Fruit fly (Drosophila melanogaster) whole organism: ENCODE results near the gene Polr2B.

ENCODE experiments used
- CG8478 ChIP-seq: fragments of >200 bp; optimal IDR thresholded peaks from 2 replicates; lab custom pipeline; 2018; ENCODE audit warnings: inconsistent platforms
- Dll ChIP-seq: fragments of >200 bp; optimal IDR thresholded peaks from 2 replicates; lab custom pipeline; 2017
- EcR ChIP-seq, 2 experiments: fragments of >200 bp; optimal IDR thresholded peaks; 2 replicates each; lab custom pipeline; 2017; ENCODE audit warnings: missing biosample characterization in 2 of 2, missing genetic modification characterization in 2 of 2, missing genetic modification reagents in 2 of 2
- pan ChIP-seq: fragments of >200 bp; optimal IDR thresholded peaks from 2 replicates; lab custom pipeline; 2017
- psq ChIP-seq: fragments of >200 bp; optimal IDR thresholded peaks from 2 replicates; lab custom pipeline; 2017
- usp ChIP-seq: fragments of >200 bp; optimal IDR thresholded peaks from 2 replicates; lab custom pipeline; 2017; ENCODE audit warnings: missing biosample characterization, missing genetic modification characterization, mixed read lengths

Gene Polr2B

DNA sequence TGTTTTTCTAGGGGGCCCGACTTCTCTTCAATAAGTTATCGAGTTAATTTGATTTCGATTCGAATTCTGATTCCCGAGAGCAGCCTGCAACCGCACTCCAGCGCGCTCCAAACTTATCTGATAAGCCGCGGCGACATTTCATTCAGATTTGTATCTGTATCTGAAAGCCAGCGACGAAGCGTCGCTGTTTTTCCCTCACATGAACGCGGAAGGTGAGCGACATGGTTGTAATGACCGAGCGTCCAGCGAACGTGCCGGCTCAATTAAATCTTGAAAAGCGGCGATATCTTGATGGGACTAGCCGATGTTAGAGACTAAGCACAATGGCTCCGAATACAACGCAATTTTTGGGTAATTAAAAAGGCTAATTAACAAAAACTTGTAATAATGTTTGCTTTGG lies 22.6 kb upstream of the Polr2B start, which contains the start of gene PK1-R:
TSS of gene PK1-R (minus strand) at position 101 of the 400 bp plus-strand sequence.
- no peak for TF ChIP-seq pan (lab: Kevin White, UChicago)
- no peak for TF ChIP-seq psq
- TF ChIP-seq CG8478 (lab: Kevin White, UChicago) = no peak
- TF ChIP-seq usp = no peak
- no peak for TF ChIP-seq EcR (GFP tag; optimal IDR thresholded peaks at IDR 0.05; lab: Kevin White, UChicago)
- TF ChIP-seq Dll = no peak

DNA sequence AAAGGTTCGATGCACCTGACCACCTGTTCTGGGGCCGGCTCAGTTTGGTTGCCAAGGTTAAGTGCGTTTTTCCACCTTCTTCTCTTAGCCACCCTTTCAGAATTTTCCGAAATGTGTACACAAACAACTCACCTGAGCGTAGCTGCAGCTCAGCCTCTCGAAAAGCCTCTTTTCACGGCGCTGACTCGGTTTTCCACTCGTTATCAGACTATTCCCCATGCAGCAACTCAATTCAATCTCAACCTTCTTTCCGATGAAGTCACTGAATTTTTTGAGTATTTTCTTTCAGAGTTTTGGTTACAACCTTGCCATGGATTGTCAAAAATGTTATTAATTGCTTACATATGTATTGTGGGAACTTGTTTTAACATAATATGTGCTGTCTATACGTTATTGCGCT lies 18.0 kb upstream of the Polr2B start:
- TF ChIP-seq usp (no peak), CG8478 (lab: Kevin White, UChicago) (no peak), Dll (no peak), psq (no peak), pan (lab: Kevin White, UChicago) (no peak), EcR (GFP tag; optimal IDR thresholded peaks at IDR 0.05; lab: Kevin White, UChicago) (no peak)

DNA sequence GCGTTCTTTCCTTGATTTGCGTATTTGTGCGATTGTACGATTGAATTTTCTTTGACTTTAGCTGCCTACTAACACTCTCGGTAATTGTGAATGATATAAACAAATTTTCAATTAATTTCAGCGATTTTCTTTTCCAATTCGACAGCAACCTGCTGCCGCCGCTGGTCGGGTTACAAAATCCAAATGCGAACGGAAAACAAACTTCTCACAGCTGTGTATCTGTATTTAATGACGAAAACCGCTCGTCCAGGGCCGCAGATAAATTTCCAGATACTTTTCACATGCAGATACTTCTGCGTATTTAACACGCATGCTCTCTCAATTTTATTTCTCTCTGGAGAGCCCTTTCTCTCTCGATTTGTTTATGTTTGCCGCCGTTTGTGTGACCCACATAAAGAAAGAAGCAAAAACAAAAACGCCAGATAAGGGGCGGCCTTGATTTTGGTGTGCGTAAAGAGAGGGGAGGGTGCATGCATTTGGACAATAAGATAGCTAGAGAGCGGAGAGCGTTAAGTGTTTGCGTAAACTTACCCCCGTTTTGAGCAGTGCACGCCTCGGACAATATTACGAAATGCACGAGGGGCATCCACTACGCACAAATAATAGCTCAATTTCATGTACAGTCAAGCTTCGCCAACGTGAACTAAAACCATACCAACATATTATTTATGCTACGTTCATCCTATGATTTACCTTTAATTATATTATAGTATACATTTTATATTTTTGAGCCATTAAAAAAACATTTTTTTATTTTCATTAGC lies 17.3 kb upstream of the Polr2B start, which contains the start of gene CG12402:
TSS of gene CG12402 (minus strand) at position 164 of the 764 bp plus-strand sequence.
- TF ChIP-seq pan (lab: Kevin White, UChicago) = no peak
- TF ChIP-seq EcR (GFP tag; optimal IDR thresholded peaks at IDR 0.05; lab: Kevin White, UChicago) = no peak
- no peak for TF ChIP-seq usp
- TF ChIP-seq CG8478 (lab: Kevin White, UChicago) = no peak
- peak; percentile 62 for TF ChIP-seq Dll
- no peak for TF ChIP-seq psq

DNA sequence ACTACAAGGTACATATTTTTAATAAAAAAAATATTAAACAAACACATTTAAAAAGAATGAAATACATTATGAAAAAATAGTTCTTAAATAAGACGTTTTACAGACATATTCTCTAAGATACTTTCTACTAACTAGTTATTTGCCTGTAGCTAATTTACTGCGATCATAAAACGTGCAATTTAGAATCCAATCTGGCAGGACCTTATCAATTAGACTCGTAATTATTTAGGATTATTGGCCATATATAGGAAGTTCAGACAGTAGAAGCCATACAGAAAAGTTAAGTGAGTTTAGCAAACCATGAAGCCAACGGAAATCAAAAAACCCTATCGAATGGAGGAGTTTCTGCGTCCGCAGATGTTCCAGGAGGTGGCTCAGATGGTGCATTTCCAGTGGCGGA lies 16.4 kb upstream of the Polr2B start, which contains the start of gene Or88a:
TSS of gene Or88a (plus strand) at position 301 of the 400 bp plus-strand sequence.
- TF ChIP-seq psq = no peak
- TF ChIP-seq pan (lab: Kevin White, UChicago) = no peak
- TF ChIP-seq Dll = no peak
- TF ChIP-seq CG8478 (lab: Kevin White, UChicago) = no peak
- no peak for TF ChIP-seq EcR (GFP tag; optimal IDR thresholded peaks at IDR 0.05; lab: Kevin White, UChicago)
- TF ChIP-seq usp = no peak

DNA sequence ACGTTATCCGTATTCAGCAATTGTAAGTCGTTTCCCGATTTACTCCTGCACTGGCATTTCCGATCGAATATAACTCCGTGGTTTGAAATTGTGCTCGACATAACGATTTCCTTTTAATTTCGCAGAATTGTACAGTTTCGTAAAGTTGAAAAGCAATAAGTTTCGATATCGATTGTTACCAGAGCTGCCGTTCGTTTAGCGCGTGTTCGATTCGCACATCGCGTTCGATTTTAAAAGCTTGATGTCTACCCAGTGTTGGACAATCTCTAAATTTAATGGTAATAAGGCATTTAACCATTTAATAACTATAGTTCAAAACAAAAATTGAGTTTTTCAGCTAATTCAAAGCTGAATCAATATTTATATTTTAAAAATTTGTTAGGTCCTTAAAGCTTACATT lies 13.5 kb upstream of the Polr2B start, which contains the start of gene CG14357:
TSS of gene CG14357 (minus strand) at position 101 of the 400 bp plus-strand sequence.
- no peak for TF ChIP-seq CG8478 (lab: Kevin White, UChicago)
- no peak for TF ChIP-seq usp
- TF ChIP-seq EcR (GFP tag; optimal IDR thresholded peaks at IDR 0.05; lab: Kevin White, UChicago) = no peak
- no peak for TF ChIP-seq Dll
- no peak for TF ChIP-seq psq
- no peak for TF ChIP-seq pan (lab: Kevin White, UChicago)

DNA sequence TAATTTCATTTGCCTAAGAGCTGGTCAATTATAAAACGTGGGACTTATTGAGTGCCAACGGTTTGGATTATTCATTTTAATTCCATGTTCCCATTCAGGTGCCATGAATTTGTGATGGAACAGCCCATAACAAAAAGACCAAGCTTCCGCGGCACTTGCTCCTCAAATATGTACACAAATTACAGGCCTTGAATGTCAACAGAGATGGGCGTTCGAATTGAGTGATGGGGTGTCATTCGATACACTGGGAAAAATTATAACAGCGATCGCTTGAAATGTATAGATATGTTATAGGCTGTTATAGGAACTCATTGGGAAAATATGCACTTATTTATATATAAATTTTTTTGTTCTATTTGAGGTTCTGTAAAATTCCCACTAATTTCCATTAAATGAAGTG lies 9.5 kb upstream of the Polr2B start:
- TF ChIP-seq pan (lab: Kevin White, UChicago) = no peak
- no peak for TF ChIP-seq usp
- TF ChIP-seq Dll = no peak
- TF ChIP-seq CG8478 (lab: Kevin White, UChicago) = no peak
- no peak for TF ChIP-seq psq
- no peak for TF ChIP-seq EcR (GFP tag; optimal IDR thresholded peaks at IDR 0.05; lab: Kevin White, UChicago)

DNA sequence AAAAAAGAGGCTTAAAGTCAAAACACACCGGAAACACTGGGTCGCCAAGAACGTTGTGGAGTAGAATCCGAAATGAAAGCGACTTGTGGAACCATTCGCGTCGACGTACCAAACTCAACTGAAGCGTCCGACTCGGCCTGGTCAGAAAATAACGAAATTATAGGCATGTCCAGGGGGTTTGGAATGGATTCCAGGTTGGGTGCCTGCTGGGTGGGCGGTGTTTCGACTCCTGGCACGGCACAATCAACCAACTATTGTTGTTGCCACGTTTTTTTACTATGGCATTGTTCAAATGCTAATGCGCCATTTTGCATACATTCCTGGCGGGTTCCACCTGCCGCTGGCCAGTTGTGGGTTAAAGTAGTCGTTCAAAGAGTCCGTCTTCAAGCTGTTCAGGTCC lies 7.2 kb upstream of the Polr2B start, which contains the start of gene Kif19A:
TSS of gene Kif19A (minus strand) at position 101 of the 400 bp plus-strand sequence.
- TF ChIP-seq CG8478 (lab: Kevin White, UChicago) = no peak
- no peak for TF ChIP-seq Dll
- TF ChIP-seq EcR (GFP tag; optimal IDR thresholded peaks at IDR 0.05; lab: Kevin White, UChicago) = no peak
- TF ChIP-seq usp = no peak
- TF ChIP-seq psq = no peak
- TF ChIP-seq pan (lab: Kevin White, UChicago) = no peak

DNA sequence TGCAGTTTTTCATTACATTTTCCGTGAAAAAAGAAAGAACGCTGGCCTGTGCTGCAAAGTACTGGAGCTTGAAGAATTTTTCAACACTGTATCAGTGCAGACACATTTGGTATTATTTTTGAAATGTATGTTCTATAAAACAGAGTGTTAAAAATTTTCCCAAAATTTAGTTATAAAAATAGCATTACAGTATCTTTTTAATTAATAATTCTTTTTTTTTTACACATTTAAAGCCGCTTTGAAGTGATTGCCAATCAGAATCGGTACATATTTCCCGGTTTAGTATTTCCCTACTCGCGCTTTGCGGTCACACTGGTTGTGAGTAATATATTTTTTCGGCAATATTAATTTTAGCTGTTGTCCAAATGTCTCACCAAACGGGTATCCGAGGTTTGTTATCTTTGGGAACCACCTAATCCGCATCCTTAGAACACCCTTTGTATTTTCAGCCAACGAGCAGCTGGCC lies 3.2 kb upstream of the Polr2B start, which contains the start of the genes Abi and twf:
TSS of gene Abi (minus strand) at position 74 of the 466 bp plus-strand sequence.
TSS of gene twf (plus strand) at position 308 of the 466 bp plus-strand sequence.
- TF ChIP-seq usp = no peak
- TF ChIP-seq psq = no peak
- no peak for TF ChIP-seq Dll
- no peak for TF ChIP-seq pan (lab: Kevin White, UChicago)
- TF ChIP-seq CG8478 (lab: Kevin White, UChicago) = no peak
- TF ChIP-seq EcR (GFP tag; optimal IDR thresholded peaks at IDR 0.05; lab: Kevin White, UChicago) = no peak

DNA sequence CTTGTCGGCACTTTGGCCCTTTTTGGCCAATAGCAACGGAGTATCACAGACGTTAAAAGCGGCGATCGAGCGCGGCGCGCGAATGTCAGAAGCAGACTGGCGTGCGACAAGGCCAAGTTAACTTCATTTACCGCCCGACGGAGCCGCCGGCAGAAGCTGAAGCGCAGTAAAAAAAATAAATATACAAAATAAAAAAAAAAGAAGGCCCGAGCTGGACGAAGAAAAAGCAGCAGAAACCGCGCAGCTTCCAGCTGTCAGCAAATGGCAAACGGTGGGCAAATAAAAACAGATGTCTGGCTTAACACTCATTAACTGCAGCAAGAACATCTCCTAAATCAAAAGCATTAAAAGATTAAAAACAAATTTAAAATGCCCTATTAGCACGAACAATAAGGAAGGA lies 6.4 kb downstream of the Polr2B start, which contains the start of gene CG14356:
TSS of gene CG14356 (minus strand) at position 101 of the 400 bp plus-strand sequence.
- TF ChIP-seq EcR (GFP tag; optimal IDR thresholded peaks at IDR 0.05; lab: Kevin White, UChicago) = no peak
- no peak for TF ChIP-seq pan (lab: Kevin White, UChicago)
- no peak for TF ChIP-seq usp
- no peak for TF ChIP-seq psq
- TF ChIP-seq Dll = no peak
- no peak for TF ChIP-seq CG8478 (lab: Kevin White, UChicago)

DNA sequence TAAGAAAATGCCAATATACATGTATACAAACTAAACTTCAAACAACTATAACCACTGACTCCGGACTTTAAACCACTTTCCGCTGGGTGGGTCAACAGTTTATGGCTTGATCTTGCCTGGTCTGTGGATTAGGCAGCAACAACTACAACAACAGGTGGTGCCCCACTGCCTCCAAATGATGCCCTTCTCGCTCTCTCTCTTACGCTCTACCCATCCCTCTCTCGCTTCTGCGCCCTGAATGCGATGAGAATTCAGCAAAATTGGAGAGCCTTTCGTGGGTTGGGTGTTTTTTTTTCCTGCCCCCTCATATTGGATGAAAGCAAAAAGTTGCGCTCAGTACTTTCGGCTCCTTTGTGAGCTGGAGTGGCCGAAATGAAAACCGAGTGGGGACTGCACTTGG lies 15.3 kb downstream of the Polr2B start:
- TF ChIP-seq Dll = no peak
- no peak for TF ChIP-seq CG8478 (lab: Kevin White, UChicago)
- no peak for TF ChIP-seq usp
- no peak for TF ChIP-seq EcR (GFP tag; optimal IDR thresholded peaks at IDR 0.05; lab: Kevin White, UChicago)
- TF ChIP-seq pan (lab: Kevin White, UChicago) = no peak
- no peak for TF ChIP-seq psq

DNA sequence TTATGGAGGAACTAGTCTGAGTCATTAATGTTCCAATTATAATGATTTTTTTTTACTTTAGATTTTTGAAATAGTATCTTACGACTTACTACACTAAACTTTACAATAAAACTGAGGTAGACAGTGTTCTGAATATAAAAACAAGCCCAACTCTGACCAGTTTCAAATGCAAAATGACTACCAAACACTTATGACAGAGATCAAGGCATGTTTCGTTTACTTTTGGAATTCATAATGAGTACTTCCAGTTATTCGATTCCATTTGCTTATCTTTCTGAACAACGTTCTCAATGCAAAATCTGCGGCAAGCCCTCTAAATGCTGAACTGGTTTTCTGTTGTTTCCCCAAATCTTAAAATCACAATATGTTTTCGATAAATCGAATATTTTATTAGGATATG lies 26.2 kb downstream of the Polr2B start, which contains the start of gene CG14355:
TSS of gene CG14355 (minus strand) at position 101 of the 400 bp plus-strand sequence.
- TF ChIP-seq usp = no peak

DNA sequence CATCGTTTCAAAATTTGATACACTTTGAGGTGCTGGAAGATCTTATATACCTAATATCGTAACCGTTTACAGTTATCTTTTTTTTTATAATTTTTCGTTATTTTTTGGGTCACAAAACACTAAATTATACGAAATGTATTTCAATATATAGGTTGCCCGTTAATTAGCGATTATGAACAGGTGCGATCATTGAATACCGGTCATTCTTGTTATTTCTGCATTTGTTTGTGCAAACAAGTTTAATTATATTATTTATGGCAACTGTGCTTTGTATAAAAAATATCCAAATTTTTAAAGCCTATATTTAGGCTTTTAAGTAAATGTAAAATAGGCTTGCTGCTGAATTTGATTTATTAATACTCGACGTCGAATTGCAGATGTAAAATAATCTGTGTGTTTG lies 27.0 kb downstream of the Polr2B start, which contains the start of gene CG42500:
TSS of gene CG42500 (minus strand) at position 101 of the 400 bp plus-strand sequence.
- TF ChIP-seq EcR (GFP tag; optimal IDR thresholded peaks at IDR 0.05; lab: Kevin White, UChicago) (no peak), usp (no peak), psq (no peak), CG8478 (lab: Kevin White, UChicago) (no peak), Dll (no peak), pan (lab: Kevin White, UChicago) (no peak)
